Fruit fly (Drosophila melanogaster) whole organism, embryonic: Measurements from ENCODE around the gene IKKbeta.

Experiments used
- Atf6 ChIP-seq: fragments of 200-800 bp; sonication (Bioruptor generic); IDR thresholded peaks from 2 replicates; pipeline ENCODE4 v1.3.6; 2022; ENCODE audit warnings: missing biosample characterization, missing genetic modification characterization
- CG10274 ChIP-seq: fragments of 200-800 bp; sonication (Bioruptor generic); optimal IDR thresholded peaks from 3 replicates; lab custom pipeline; 2017; ENCODE audit warnings: missing biosample characterization, mild to moderate bottlenecking, missing genetic modification characterization
- CG10321 ChIP-seq: fragments of 200-800 bp; sonication (Bioruptor generic); IDR thresholded peaks from 2 replicates; pipeline ENCODE4 v1.3.6; 2022; ENCODE audit warnings: missing biosample characterization, missing genetic modification characterization
- CG10654 ChIP-seq: fragments of 200-800 bp; sonication (Bioruptor generic); optimal IDR thresholded peaks from 2 replicates; lab custom pipeline; 2016; ENCODE audit warnings: missing biosample characterization, missing genetic modification characterization
- CG12391 ChIP-seq: fragments of 200-800 bp; sonication (Bioruptor generic); optimal IDR thresholded peaks from 3 replicates; lab custom pipeline; 2018; ENCODE audit warnings: missing biosample characterization, mild to moderate bottlenecking, missing genetic modification characterization, moderate library complexity
- CG13296 ChIP-seq: fragments of 200-800 bp; sonication (Bioruptor generic); optimal IDR thresholded peaks from 3 replicates; lab custom pipeline; 2018; ENCODE audit warnings: missing biosample characterization, mild to moderate bottlenecking, missing genetic modification characterization
- CG14667 ChIP-seq: fragments of 200-800 bp; sonication (Bioruptor generic); IDR thresholded peaks from 2 replicates; pipeline ENCODE4 v1.3.6; 2022; ENCODE audit warnings: missing biosample characterization, missing genetic modification characterization
- CG1603 ChIP-seq: fragments of 200-800 bp; sonication (Bioruptor generic); optimal IDR thresholded peaks from 2 replicates; lab custom pipeline; 2019; ENCODE audit warnings: missing biosample characterization, mild to moderate bottlenecking, missing genetic modification characterization, moderate library complexity
- CG30431 ChIP-seq: fragments of 200-800 bp; sonication (Bioruptor generic); optimal IDR thresholded peaks from 2 replicates; lab custom pipeline; 2017; ENCODE audit warnings: missing biosample characterization, missing genetic modification characterization
- CG31441 ChIP-seq: fragments of 200-800 bp; sonication (Bioruptor generic); IDR thresholded peaks from 2 replicates; pipeline ENCODE4 v1.3.6; 2022; ENCODE audit warnings: missing biosample characterization, missing genetic modification characterization
- CG3847 ChIP-seq: fragments of 200-800 bp; sonication (Bioruptor generic); IDR thresholded peaks from 2 replicates; pipeline ENCODE4 v1.3.6; 2022; ENCODE audit warnings: missing biosample characterization, missing genetic modification characterization
- CG4404 ChIP-seq: fragments of 200-800 bp; sonication (Bioruptor generic); IDR thresholded peaks from 2 replicates; pipeline ENCODE4 v1.3.6; 2022; ENCODE audit warnings: missing biosample characterization, missing genetic modification characterization
- CG6272 ChIP-seq: fragments of 200-800 bp; sonication (Bioruptor generic); IDR thresholded peaks from 2 replicates; pipeline ENCODE4 v1.3.6; 2022; ENCODE audit warnings: missing biosample characterization, missing genetic modification characterization
- CG6765 ChIP-seq: fragments of 200-800 bp; sonication (Bioruptor generic); optimal IDR thresholded peaks from 3 replicates; lab custom pipeline; 2017; ENCODE audit warnings: missing biosample characterization, mild to moderate bottlenecking, missing genetic modification characterization
- CG6791 ChIP-seq: fragments of 200-800 bp; sonication (Bioruptor generic); IDR thresholded peaks from 3 replicates; pipeline ENCODE4 v1.3.6; 2022; ENCODE audit warnings: missing biosample characterization, missing genetic modification characterization; ENCODE audit not compliant: partially characterized antibody
- CG8290 ChIP-seq, 3 experiments: fragments of 200-800 bp; sonication (Bioruptor generic); optimal IDR thresholded peaks; 2 replicates each; lab custom pipeline; 2016 to 2019; ENCODE audit warnings: missing biosample characterization in 3 of 3, missing genetic modification characterization in 3 of 3, mild to moderate bottlenecking in 2 of 3, moderate library complexity in 1 of 3
- CG8765 ChIP-seq: fragments of 200-800 bp; sonication (Bioruptor generic); IDR thresholded peaks from 2 replicates; pipeline ENCODE4 v1.3.6; 2022; ENCODE audit warnings: missing biosample characterization, missing genetic modification characterization
- CG9609 ChIP-seq: fragments of 200-800 bp; sonication (Bioruptor generic); optimal IDR thresholded peaks from 3 replicates; lab custom pipeline; 2016; ENCODE audit warnings: missing biosample characterization, missing genetic modification characterization
- CrebB ChIP-seq: fragments of 200-800 bp; sonication (Bioruptor generic); optimal IDR thresholded peaks from 3 replicates; lab custom pipeline; 2018; ENCODE audit warnings: missing biosample characterization, mild to moderate bottlenecking, missing genetic modification characterization
- Eip74EF ChIP-seq, 2 experiments: fragments of 200-800 bp in 1 of 2; fragments of >200 bp in 1 of 2; sonication (Bioruptor generic) in 1 of 2; optimal IDR thresholded peaks; 2 replicates each; lab custom pipeline; 2017 to 2019; ENCODE audit warnings: missing biosample characterization in 2 of 2, missing genetic modification characterization in 2 of 2, mild to moderate bottlenecking in 1 of 2, moderate library complexity in 1 of 2
- Fer3 ChIP-seq: fragments of 200-800 bp; sonication (Bioruptor generic); optimal IDR thresholded peaks from 2 replicates; lab custom pipeline; 2018; ENCODE audit warnings: missing biosample characterization, mild to moderate bottlenecking, missing genetic modification characterization, moderate library complexity
- H2.0 ChIP-seq: fragments of 200-800 bp; sonication (Bioruptor generic); IDR thresholded peaks from 2 replicates; pipeline ENCODE4 v1.3.6; 2022; ENCODE audit warnings: missing biosample characterization, missing genetic modification characterization
- Hmx ChIP-seq: fragments of 200-800 bp; sonication (Bioruptor generic); optimal IDR thresholded peaks from 2 replicates; lab custom pipeline; 2016; ENCODE audit warnings: missing biosample characterization, missing genetic modification characterization
- Kr ChIP-seq: fragments of 200-800 bp; sonication (Bioruptor generic); optimal IDR thresholded peaks from 2 replicates; lab custom pipeline; 2017; ENCODE audit warnings: missing biosample characterization, mild to moderate bottlenecking, missing genetic modification characterization
- Meics ChIP-seq: fragments of 200-800 bp; sonication (Bioruptor generic); optimal IDR thresholded peaks from 2 replicates; lab custom pipeline; 2017; ENCODE audit warnings: missing biosample characterization, mild to moderate bottlenecking, missing genetic modification characterization
- Mes4 ChIP-seq: fragments of 200-800 bp; sonication (Bioruptor generic); optimal IDR thresholded peaks from 2 replicates; lab custom pipeline; 2016; ENCODE audit warnings: missing biosample characterization, missing genetic modification characterization
- NK7.1 ChIP-seq: fragments of 200-800 bp; sonication (Bioruptor generic); optimal IDR thresholded peaks from 3 replicates; lab custom pipeline; 2016; ENCODE audit warnings: missing biosample characterization, missing genetic modification characterization
- Neu2 ChIP-seq: fragments of 200-800 bp; sonication (Bioruptor generic); optimal IDR thresholded peaks from 3 replicates; lab custom pipeline; 2016; ENCODE audit warnings: missing biosample characterization, missing genetic modification characterization, borderline replicate concordance
- Nf-YA ChIP-seq: fragments of 200-800 bp; sonication (Bioruptor generic); IDR thresholded peaks from 2 replicates; pipeline ENCODE4 v1.3.6; 2022; ENCODE audit warnings: missing biosample characterization, missing genetic modification characterization
- Poxn ChIP-seq: fragments of 200-800 bp; sonication (Bioruptor generic); IDR thresholded peaks from 2 replicates; pipeline ENCODE4 v1.3.6; 2022; ENCODE audit warnings: missing biosample characterization, missing genetic modification characterization
- Ptx1 ChIP-seq: fragments of 200-800 bp; sonication (Bioruptor generic); IDR thresholded peaks from 2 replicates; pipeline ENCODE4 v1.3.6; 2022; ENCODE audit warnings: missing biosample characterization, missing genetic modification characterization
- Sox100B ChIP-seq: fragments of 200-800 bp; sonication (Bioruptor generic); optimal IDR thresholded peaks from 3 replicates; lab custom pipeline; 2018; ENCODE audit warnings: missing biosample characterization, mild to moderate bottlenecking, missing genetic modification characterization
- Sry-β ChIP-seq: fragments of 200-800 bp; sonication (Bioruptor generic); optimal IDR thresholded peaks from 2 replicates; lab custom pipeline; 2018; ENCODE audit warnings: missing biosample characterization, mild to moderate bottlenecking, missing genetic modification characterization, moderate library complexity
- en ChIP-seq: fragments of 200-800 bp; sonication (Bioruptor generic); optimal IDR thresholded peaks from 2 replicates; lab custom pipeline; 2016; ENCODE audit warnings: missing biosample characterization, missing genetic modification characterization
- gro ChIP-seq: fragments of 200-800 bp; sonication (Bioruptor generic); optimal IDR thresholded peaks from 2 replicates; lab custom pipeline; 2016; ENCODE audit warnings: missing biosample characterization, missing genetic modification characterization
- hbn ChIP-seq: fragments of 200-800 bp; sonication (Bioruptor generic); IDR thresholded peaks from 2 replicates; pipeline ENCODE4 v1.3.6; 2022; ENCODE audit warnings: missing biosample characterization, missing genetic modification characterization; ENCODE audit not compliant: partially characterized antibody
- kah ChIP-seq: fragments of 200-800 bp; sonication (Bioruptor generic); optimal IDR thresholded peaks from 2 replicates; lab custom pipeline; 2018; ENCODE audit warnings: missing biosample characterization, mild to moderate bottlenecking, missing genetic modification characterization
- kay ChIP-seq: fragments of 200-800 bp; sonication (Bioruptor generic); optimal IDR thresholded peaks from 2 replicates; lab custom pipeline; 2016; ENCODE audit warnings: missing biosample characterization, missing genetic modification characterization
- kni ChIP-seq: fragments of 200-800 bp; sonication (Bioruptor generic); optimal IDR thresholded peaks from 3 replicates; lab custom pipeline; 2017; ENCODE audit warnings: mild to moderate bottlenecking, missing biosample characterization, missing genetic modification reagents, missing genetic modification characterization
- nau ChIP-seq: fragments of 200-800 bp; sonication (Bioruptor generic); optimal IDR thresholded peaks from 3 replicates; lab custom pipeline; 2017; ENCODE audit warnings: missing biosample characterization, mild to moderate bottlenecking, missing genetic modification characterization, missing genetic modification reagents
- pum ChIP-seq: fragments of 200-800 bp; sonication (Bioruptor generic); optimal IDR thresholded peaks from 2 replicates; lab custom pipeline; 2016; ENCODE audit warnings: missing biosample characterization, missing genetic modification characterization
- run ChIP-seq: fragments of 200-800 bp; sonication (Bioruptor generic); optimal IDR thresholded peaks from 3 replicates; lab custom pipeline; 2018; ENCODE audit warnings: missing biosample characterization, mild to moderate bottlenecking, missing genetic modification characterization
- shn ChIP-seq: fragments of 200-800 bp; sonication (Bioruptor generic); optimal IDR thresholded peaks from 3 replicates; lab custom pipeline; 2016; ENCODE audit warnings: missing biosample characterization, missing genetic modification characterization
- slou ChIP-seq: fragments of 200-800 bp; sonication (Bioruptor generic); optimal IDR thresholded peaks from 3 replicates; lab custom pipeline; 2016; ENCODE audit warnings: missing biosample characterization, missing genetic modification characterization
- stc ChIP-seq: fragments of 200-800 bp; sonication (Bioruptor generic); IDR thresholded peaks from 2 replicates; pipeline ENCODE4 v1.3.6; 2022; ENCODE audit warnings: missing biosample characterization, missing genetic modification characterization
- sug ChIP-seq: fragments of 200-800 bp; optimal IDR thresholded peaks from 2 replicates; lab custom pipeline; 2019; ENCODE audit warnings: missing biosample characterization, mild to moderate bottlenecking, missing genetic modification characterization, moderate library complexity
- unc-4 ChIP-seq: fragments of 200-800 bp; sonication (Bioruptor generic); IDR thresholded peaks from 2 replicates; pipeline ENCODE4 v1.3.6; 2022; ENCODE audit warnings: missing biosample characterization, missing genetic modification characterization; ENCODE audit not compliant: partially characterized antibody
- wek ChIP-seq: fragments of 200-800 bp; sonication (Bioruptor generic); optimal IDR thresholded peaks from 3 replicates; lab custom pipeline; 2018; ENCODE audit warnings: missing biosample characterization, mild to moderate bottlenecking, missing genetic modification characterization, moderate library complexity

Gene IKKbeta

DNA sequence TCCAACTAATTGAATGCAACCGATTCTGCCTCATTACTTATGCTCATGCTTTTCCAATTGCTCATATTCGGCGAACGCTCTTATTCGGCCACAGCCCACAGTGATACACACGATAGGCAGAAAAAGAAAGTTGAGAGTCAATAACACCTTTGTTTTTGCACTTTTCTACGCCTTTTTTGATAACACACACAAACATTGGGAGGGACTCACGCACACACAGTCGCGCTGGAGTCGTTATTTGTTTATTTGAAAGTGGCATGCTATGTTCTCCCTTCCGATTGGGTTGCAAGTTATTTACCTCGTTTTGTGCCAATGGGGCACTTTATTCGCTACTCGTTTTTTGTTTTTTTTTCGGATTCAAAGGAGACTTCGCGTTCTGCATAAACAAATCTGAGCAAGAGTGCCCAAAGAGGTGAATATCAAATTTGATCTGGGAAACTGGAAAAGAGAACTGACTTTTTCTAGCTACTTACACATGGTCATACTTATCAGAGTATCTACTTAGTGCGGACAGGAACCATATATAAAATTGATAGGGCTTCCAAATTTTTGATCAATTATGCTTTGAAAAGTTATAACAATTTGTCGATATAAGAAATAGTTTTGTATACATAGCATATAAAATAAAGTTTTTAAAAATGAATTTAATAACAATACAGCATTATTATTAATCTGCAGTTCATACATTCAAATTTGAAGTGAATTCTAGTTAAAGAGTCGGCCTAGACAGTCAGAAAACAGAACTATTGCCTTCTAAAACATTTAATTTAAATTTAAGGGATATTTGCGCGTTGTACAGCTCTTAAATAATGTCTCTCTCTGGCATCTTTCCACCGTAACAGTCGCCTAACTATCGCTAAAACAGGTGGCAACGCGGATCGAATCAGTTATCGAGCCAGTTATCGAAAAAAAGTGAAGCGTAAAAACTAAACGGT lies 49.4 kb upstream of the IKKbeta start, which contains the start of the genes Mhcl and Akt (continued):
- TF ChIP-seq CG8765 (GFP tag; lab: Robert Waterston, UW) (no peak), Poxn (GFP tag; lab: Robert Waterston, UW) (no peak), slou (GFP tag; lab: Kevin White, UChicago) (peak; percentile 10), CG1603 (tag; lab: Kevin White, UChicago) (peak; percentile 49), Kr (GFP tag; lab: Kevin White, UChicago) (no peak), nau (no peak), CG4404 (no peak), CG10654 (GFP tag; lab: Kevin White, UChicago) (no peak), CG13296 (GFP tag; lab: Kevin White, UChicago) (no peak), wek (GFP tag; lab: Kevin White, UChicago) (no peak), kni (GFP tag; lab: Kevin White, UChicago) (no peak), pum (GFP tag; lab: Kevin White, UChicago) (no peak), Eip74EF (GFP tag; optimal IDR thresholded peaks at IDR 0.05; lab: Kevin White, UChicago) (no peak), Neu2 (GFP tag; lab: Kevin White, UChicago) (no peak), Hmx (GFP tag; lab: Kevin White, UChicago) (peak; percentile 38), kah (GFP tag; lab: Kevin White, UChicago) (no peak), gro (GFP tag; lab: Kevin White, UChicago) (no peak), hbn (GFP tag; lab: Robert Waterston, UW) (peak; percentile 23; the same call in 1 of the 2 replicates), CG10321 (GFP tag; lab: Robert Waterston, UW) (no peak), sug (peak; percentile 11), Fer3 (no peak), CG6765 (GFP tag; lab: Kevin White, UChicago) (no peak), run (tag; lab: Kevin White, UChicago) (no peak), CrebB (no peak), unc-4 (GFP tag; lab: Robert Waterston, UW) (peak; percentile 59; the same call in 1 of the 2 replicates), stc (no peak), kay (GFP tag; lab: Kevin White, UChicago) (no peak), CG9609 (GFP tag; lab: Kevin White, UChicago) (no peak), Meics (GFP tag; lab: Kevin White, UChicago) (no peak), CG31441 (GFP tag; lab: Robert Waterston, UW) (no peak; the same call in 1 of the 2 replicates), Atf6 (GFP tag; lab: Robert Waterston, UW) (no peak), CG8290 (GFP tag; optimal IDR thresholded peaks at IDR 0.05; lab: Kevin White, UChicago) (peak; percentile 69), CG8290 (tag; optimal IDR thresholded peaks at IDR 0.05; lab: Kevin White, UChicago) (peak in 1 of 2 experiments; percentile 47), H2.0 (GFP tag; lab: Robert Waterston, UW) (no peak), CG30431 (GFP tag; lab: Kevin White, UChicago) (no peak), CG14667 (GFP tag; lab: Robert Waterston, UW) (no peak), Ptx1 (peak; percentile 46; the same call in 1 of the 2 replicates), Mes4 (GFP tag; lab: Kevin White, UChicago) (no peak), CG6791 (peak; percentile 63; the same call in 2 of the 3 replicates), Nf-YA (GFP tag; lab: Robert Waterston, UW) (no peak), en (no peak), CG10274 (GFP tag; lab: Kevin White, UChicago) (no peak), CG12391 (peak; percentile 52), Sry-β (GFP tag; lab: Kevin White, UChicago) (no peak), CG3847 (GFP tag; lab: Robert Waterston, UW) (peak; percentile 33; the same call in 1 of the 2 replicates), shn (GFP tag; lab: Kevin White, UChicago) (no peak), CG6272 (GFP tag; lab: Robert Waterston, UW) (no peak), Sox100B (GFP tag; lab: Kevin White, UChicago) (no peak), NK7.1 (no peak)
